Fruit fly (Drosophila melanogaster) whole organism, wandering third instar larva: Measurements from ENCODE around the gene HHEX.

Experiments used
- CG32264 ChIP-seq: fragments of 200-800 bp; sonication (Bioruptor generic); optimal IDR thresholded peaks from 2 replicates; lab custom pipeline; 2016; ENCODE audit warnings: missing biosample characterization, missing genetic modification characterization
- CG9705 ChIP-seq: fragments of 200-800 bp; sonication (Bioruptor generic); optimal IDR thresholded peaks from 2 replicates; lab custom pipeline; 2018; ENCODE audit warnings: missing biosample characterization, mild to moderate bottlenecking, missing genetic modification characterization
- Dfd ChIP-seq: fragments of >200 bp; optimal IDR thresholded peaks from 2 replicates; lab custom pipeline; 2017; ENCODE audit warnings: missing biosample characterization, missing genetic modification characterization
- Dif ChIP-seq: fragments of 200-275, 200-300 bp; sonication (Bioruptor generic); optimal IDR thresholded peaks from 2 replicates; lab custom pipeline; 2018; ENCODE audit warnings: missing biosample characterization, missing genetic modification characterization; ENCODE audit not compliant: partially characterized antibody
- GATAd ChIP-seq: sonication (Bioruptor generic); optimal IDR thresholded peaks from 2 replicates; lab custom pipeline; 2016; ENCODE audit warnings: missing biosample characterization, missing genetic modification characterization
- HLH106 ChIP-seq: fragments of 200-800 bp; optimal IDR thresholded peaks from 3 replicates; lab custom pipeline; 2019; ENCODE audit warnings: missing biosample characterization, mild to moderate bottlenecking, missing genetic modification characterization, moderate library complexity
- Hnf4 ChIP-seq: fragments of 200-800 bp; sonication (Bioruptor generic); optimal IDR thresholded peaks from 2 replicates; lab custom pipeline; 2016; ENCODE audit warnings: missing biosample characterization, mild to moderate bottlenecking, missing genetic modification characterization
- Hr83 ChIP-seq: fragments of 200-300 bp; sonication (Bioruptor generic); optimal IDR thresholded peaks from 2 replicates; lab custom pipeline; 2016; ENCODE audit warnings: missing biosample characterization, mild to moderate bottlenecking, missing genetic modification characterization, moderate library complexity; ENCODE audit not compliant: poor library complexity, severe bottlenecking
- Jra ChIP-seq: sonication (Bioruptor generic); optimal IDR thresholded peaks from 2 replicates; lab custom pipeline; 2016; ENCODE audit warnings: missing biosample characterization, missing genetic modification characterization
- Myc ChIP-seq: fragments of >200 bp; optimal IDR thresholded peaks from 2 replicates; lab custom pipeline; 2017
- OdsH ChIP-seq: fragments of 200-800 bp; sonication (Bioruptor generic); optimal IDR thresholded peaks from 2 replicates; lab custom pipeline; 2016; ENCODE audit warnings: missing biosample characterization, mild to moderate bottlenecking, missing genetic modification characterization
- Rel ChIP-seq, 2 experiments: fragments of 200-800 bp; sonication (Bioruptor generic) in 1 of 2; optimal IDR thresholded peaks; 2 replicates in 1 of 2; 3 replicates in 1 of 2; lab custom pipeline; 2016 to 2019; ENCODE audit warnings: mild to moderate bottlenecking in 2 of 2, missing biosample characterization in 2 of 2, missing genetic modification characterization in 2 of 2, moderate library complexity in 1 of 2
- Sp1 ChIP-seq: fragments of 200-800 bp; sonication (Bioruptor generic); optimal IDR thresholded peaks from 3 replicates; lab custom pipeline; 2019; ENCODE audit warnings: missing biosample characterization, mild to moderate bottlenecking, missing genetic modification characterization, moderate library complexity
- br ChIP-seq: fragments of 200-800 bp; sonication (Bioruptor generic); optimal IDR thresholded peaks from 2 replicates; lab custom pipeline; 2016; ENCODE audit warnings: missing biosample characterization, missing genetic modification characterization
- brk ChIP-seq: fragments of 200-800 bp; sonication (Bioruptor generic); optimal IDR thresholded peaks from 2 replicates; lab custom pipeline; 2016; ENCODE audit warnings: missing biosample characterization, mild to moderate bottlenecking, missing genetic modification characterization
- dl ChIP-seq, 2 experiments: fragments of 175-275, 200-275 bp in 1 of 2; fragments of 200-275 bp in 1 of 2; sonication (Bioruptor generic); optimal IDR thresholded peaks; lab custom pipeline; 2018; ENCODE audit warnings: mild to moderate bottlenecking in 2 of 2, missing biosample characterization in 2 of 2, missing genetic modification characterization in 2 of 2, moderate library complexity in 2 of 2; ENCODE audit not compliant: partially characterized antibody in 2 of 2, insufficient read depth in 1 of 2
- dmrt93B ChIP-seq: fragments of 200-800 bp; sonication (Bioruptor generic); optimal IDR thresholded peaks from 2 replicates; lab custom pipeline; 2018; ENCODE audit warnings: missing biosample characterization, mild to moderate bottlenecking, missing genetic modification characterization
- dsf ChIP-seq: sonication (Bioruptor generic); optimal IDR thresholded peaks from 2 replicates; lab custom pipeline; 2016; ENCODE audit warnings: missing biosample characterization, missing genetic modification characterization, borderline replicate concordance
- ey ChIP-seq: fragments of 200-800 bp; sonication (Bioruptor generic); optimal IDR thresholded peaks from 2 replicates; lab custom pipeline; 2016; ENCODE audit warnings: missing biosample characterization, missing genetic modification characterization
- foxo ChIP-seq, 2 experiments: fragments of 200-800 bp; sonication (Bioruptor generic); optimal IDR thresholded peaks; 2 replicates in 1 of 2; 3 replicates in 1 of 2; lab custom pipeline; 2016 to 2017; ENCODE audit warnings: missing biosample characterization in 2 of 2, missing genetic modification characterization in 2 of 2
- fru ChIP-seq: fragments of 200-800 bp; sonication (Bioruptor generic); optimal IDR thresholded peaks from 3 replicates; lab custom pipeline; 2016; ENCODE audit warnings: missing biosample characterization, mild to moderate bottlenecking, missing genetic modification characterization
- h ChIP-seq: fragments of 200-800 bp; sonication (Bioruptor generic); optimal IDR thresholded peaks from 3 replicates; lab custom pipeline; 2016; ENCODE audit warnings: missing biosample characterization, mild to moderate bottlenecking, missing genetic modification characterization
- jim ChIP-seq: fragments of 175-275, 200-325 bp; sonication (Bioruptor generic); optimal IDR thresholded peaks from 2 replicates; lab custom pipeline; 2016; ENCODE audit warnings: missing biosample characterization, mild to moderate bottlenecking, missing genetic modification characterization
- lola ChIP-seq: fragments of >200 bp; optimal IDR thresholded peaks from 2 replicates; lab custom pipeline; 2017; ENCODE audit warnings: missing biosample characterization, missing genetic modification characterization
- psq ChIP-seq: fragments of 200-800 bp; sonication (Bioruptor generic); optimal IDR thresholded peaks from 3 replicates; lab custom pipeline; 2017; ENCODE audit warnings: missing biosample characterization, mild to moderate bottlenecking, missing genetic modification characterization, moderate library complexity
- rgr ChIP-seq: fragments of 200-800 bp; sonication (Bioruptor generic); optimal IDR thresholded peaks from 3 replicates; lab custom pipeline; 2016; ENCODE audit warnings: missing biosample characterization, mild to moderate bottlenecking, missing genetic modification characterization
- sage ChIP-seq: fragments of 200-800 bp; sonication (Bioruptor generic); optimal IDR thresholded peaks from 2 replicates; lab custom pipeline; 2016; ENCODE audit warnings: missing biosample characterization, mild to moderate bottlenecking, missing genetic modification characterization
- sv ChIP-seq: fragments of 200-800 bp; sonication (Bioruptor generic); optimal IDR thresholded peaks from 3 replicates; lab custom pipeline; 2016; ENCODE audit warnings: missing biosample characterization, missing genetic modification characterization
- tai ChIP-seq: sonication (Bioruptor generic); optimal IDR thresholded peaks from 2 replicates; lab custom pipeline; 2016; ENCODE audit warnings: missing biosample characterization, missing genetic modification characterization
- usp ChIP-seq: fragments of >200 bp; optimal IDR thresholded peaks from 2 replicates; lab custom pipeline; 2017; ENCODE audit warnings: missing biosample characterization, missing genetic modification characterization
- woc ChIP-seq: sonication (Bioruptor generic); optimal IDR thresholded peaks from 2 replicates; lab custom pipeline; 2016; ENCODE audit warnings: missing biosample characterization, mild to moderate bottlenecking, missing genetic modification characterization

Gene HHEX

DNA sequence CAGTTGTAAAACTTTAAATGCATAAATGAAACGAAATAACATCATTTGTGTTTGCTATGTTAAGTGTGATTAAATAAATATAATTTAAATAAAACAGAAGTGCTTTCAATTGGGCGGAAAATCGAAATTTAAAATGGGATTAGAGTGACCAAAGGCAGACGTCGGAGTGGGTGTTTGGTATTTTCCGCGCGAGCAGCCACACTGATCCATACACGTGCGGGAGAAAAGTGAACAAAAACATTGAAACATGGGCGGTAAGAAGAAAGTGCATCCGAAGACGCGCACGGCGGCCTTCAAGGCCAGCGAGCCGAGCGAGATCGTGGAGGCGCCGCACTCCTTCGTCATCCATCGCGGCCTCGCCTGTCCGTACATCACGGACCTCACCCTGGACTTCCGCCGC lies 35.3 kb upstream of the HHEX start, which contains the start of gene ppan:
Gene ppan, plus strand, starts transcription at position 198 of the 400 bp plus-strand sequence.
- peak; percentile 37 for TF ChIP-seq sage (GFP tag; lab: Kevin White, UChicago)
- TF ChIP-seq Dif (GFP tag; lab: Kevin White, UChicago), result peak; percentile 20
- TF ChIP-seq h (GFP tag; lab: Kevin White, UChicago), result peak; percentile 10
- TF ChIP-seq CG9705, result no peak
- TF ChIP-seq Myc (lab: Kevin White, UChicago), result peak; percentile 36

DNA sequence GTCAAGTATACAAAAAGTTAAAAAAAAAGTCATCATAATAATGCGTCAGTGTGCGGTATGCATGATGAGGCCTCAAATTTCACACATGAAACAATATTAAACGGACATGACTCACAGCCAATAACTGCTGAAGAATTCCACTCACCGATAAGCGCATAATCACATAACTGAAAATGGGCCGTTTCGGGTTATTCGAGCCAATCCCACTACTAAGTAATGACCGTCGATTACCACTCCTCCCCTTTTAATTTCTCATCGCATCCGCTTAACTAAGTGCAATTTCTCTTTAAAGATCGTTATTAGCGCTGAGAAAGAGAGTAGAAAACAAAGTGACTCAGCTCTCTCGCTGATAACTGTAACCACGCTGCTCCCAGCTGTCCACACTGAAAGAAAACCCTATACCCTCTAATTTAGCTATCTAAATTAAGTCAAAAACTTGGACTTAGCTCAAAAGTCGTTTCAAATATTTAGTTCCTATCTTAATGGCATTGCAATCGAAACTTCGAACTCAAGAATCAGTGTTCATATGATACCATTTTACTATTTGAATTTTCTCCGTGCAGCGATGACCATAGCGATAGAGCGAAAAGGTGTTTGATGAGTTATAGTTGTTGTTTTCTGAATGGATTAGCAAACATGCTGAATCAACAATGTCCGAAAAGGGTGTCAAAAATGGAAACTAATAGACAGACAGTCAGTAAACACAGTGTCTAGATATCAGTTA lies 32.2 kb upstream of the HHEX start:
- TF ChIP-seq rgr, result peak; percentile 77
- TF ChIP-seq psq (GFP tag; lab: Kevin White, UChicago), result peak; percentile 36
- peak; percentile 74 for TF ChIP-seq ey (GFP tag; lab: Kevin White, UChicago)
- no peak for TF ChIP-seq usp (GFP tag; lab: Kevin White, UChicago)
- peak; percentile 58 for TF ChIP-seq Jra (GFP tag; lab: Kevin White, UChicago)
- TF ChIP-seq fru (GFP tag; lab: Kevin White, UChicago), result peak; percentile 56
- TF ChIP-seq Dfd (GFP tag; lab: Kevin White, UChicago), result no peak
- no peak for TF ChIP-seq dmrt93B (GFP tag; lab: Kevin White, UChicago)
- no peak for TF ChIP-seq tai
- no peak for TF ChIP-seq Rel (GFP tag; optimal IDR thresholded peaks at IDR 0.05; lab: Kevin White, UChicago)
- TF ChIP-seq Rel (tag; optimal IDR thresholded peaks at IDR 0.05; lab: Kevin White, UChicago), result no peak
- peak; percentile 11 for TF ChIP-seq HLH106 (tag; lab: Kevin White, UChicago)
- peak; percentile 61 for TF ChIP-seq CG32264 (GFP tag; lab: Kevin White, UChicago)
- TF ChIP-seq dl (GFP tag; optimal IDR thresholded peaks at IDR 0.05; lab: Kevin White, UChicago; ENCODE audit: insufficient read depth in 1 of 2, partially characterized antibody in 2 of 2), result peak; percentile 42 to 50
- no peak for TF ChIP-seq CG9705
- peak; percentile 34 for TF ChIP-seq Sp1
- TF ChIP-seq Hr83 (GFP tag; lab: Kevin White, UChicago), result peak; percentile 58
- peak; percentile 51 for TF ChIP-seq Hnf4 (GFP tag; lab: Kevin White, UChicago)
- peak; percentile 39 for TF ChIP-seq OdsH (GFP tag; lab: Kevin White, UChicago)
- peak; percentile 67 for TF ChIP-seq br (GFP tag; lab: Kevin White, UChicago)
- peak; percentile 84 for TF ChIP-seq sv (GFP tag; lab: Kevin White, UChicago)
- TF ChIP-seq jim (GFP tag; lab: Kevin White, UChicago), result no peak
- TF ChIP-seq foxo (GFP tag; optimal IDR thresholded peaks at IDR 0.05; lab: Kevin White, UChicago), result peak in 1 of 2 experiments; percentile 75
- TF ChIP-seq h (GFP tag; lab: Kevin White, UChicago), result peak; percentile 67
- no peak for TF ChIP-seq dsf (GFP tag; lab: Kevin White, UChicago)
- no peak for TF ChIP-seq lola (GFP tag; lab: Kevin White, UChicago)
- no peak for TF ChIP-seq brk
- peak; percentile 46 for TF ChIP-seq Dif (GFP tag; lab: Kevin White, UChicago)

DNA sequence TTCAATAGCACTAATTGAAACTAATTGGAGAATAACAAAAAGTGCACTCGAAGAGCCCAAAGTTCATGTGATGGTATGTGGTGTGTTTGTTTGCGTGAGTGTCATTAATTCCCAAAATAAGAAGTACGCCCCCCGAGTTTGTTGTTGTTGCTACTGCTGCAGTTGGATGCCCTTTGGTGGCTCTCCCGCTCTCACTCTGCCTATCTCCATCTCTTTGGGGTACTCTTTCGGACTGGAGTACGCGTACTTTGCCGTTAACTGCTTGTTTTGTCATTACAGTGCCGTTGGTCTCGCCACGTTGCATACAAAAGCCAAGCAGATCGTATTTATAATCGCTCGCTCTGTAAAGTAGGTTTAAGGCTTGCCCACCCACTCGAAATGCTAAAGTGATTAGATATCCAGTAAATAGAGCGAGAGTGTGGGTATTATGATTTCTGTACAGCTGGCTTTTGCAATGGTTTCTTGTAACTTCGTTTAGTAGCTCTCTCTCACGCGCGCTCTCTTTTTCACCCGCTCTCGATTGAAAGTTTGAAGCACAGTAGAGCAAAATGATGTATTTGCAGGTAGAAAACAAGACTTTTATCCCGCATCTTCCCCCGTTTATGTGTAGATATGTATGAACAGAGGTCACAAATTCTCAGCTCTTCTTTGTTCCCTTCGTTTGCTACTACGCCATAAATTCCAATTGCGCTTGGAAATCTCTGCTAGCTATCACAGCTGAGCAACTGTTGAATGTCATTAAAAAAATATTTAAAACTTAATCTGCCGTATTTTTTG lies 31.4 kb upstream of the HHEX start:
- TF ChIP-seq Dif (GFP tag; lab: Kevin White, UChicago), result peak; percentile 54
- TF ChIP-seq ey (GFP tag; lab: Kevin White, UChicago), result peak; percentile 36
- TF ChIP-seq Rel (GFP tag; optimal IDR thresholded peaks at IDR 0.05; lab: Kevin White, UChicago), result no peak
- peak; percentile 12 for TF ChIP-seq Rel (tag; optimal IDR thresholded peaks at IDR 0.05; lab: Kevin White, UChicago)
- TF ChIP-seq br (GFP tag; lab: Kevin White, UChicago), result peak; percentile 23
- no peak for TF ChIP-seq CG9705
- TF ChIP-seq GATAd (GFP tag; lab: Kevin White, UChicago), result no peak
- peak; percentile 1 for TF ChIP-seq psq (GFP tag; lab: Kevin White, UChicago)
- TF ChIP-seq Dfd (GFP tag; lab: Kevin White, UChicago), result no peak
- TF ChIP-seq dl (GFP tag; optimal IDR thresholded peaks at IDR 0.05; lab: Kevin White, UChicago; ENCODE audit: insufficient read depth in 1 of 2, partially characterized antibody in 2 of 2), result peak; percentile 51 to 52
- peak in 1 of 2 experiments; percentile 19 for TF ChIP-seq foxo (GFP tag; optimal IDR thresholded peaks at IDR 0.05; lab: Kevin White, UChicago)
- TF ChIP-seq CG32264 (GFP tag; lab: Kevin White, UChicago), result peak; percentile 22
- TF ChIP-seq sage (GFP tag; lab: Kevin White, UChicago), result peak; percentile 61
- TF ChIP-seq Myc (lab: Kevin White, UChicago), result no peak
- peak; percentile 41 for TF ChIP-seq Sp1
- TF ChIP-seq fru (GFP tag; lab: Kevin White, UChicago), result peak; percentile 25
- TF ChIP-seq h (GFP tag; lab: Kevin White, UChicago), result peak; percentile 51
- no peak for TF ChIP-seq brk
- TF ChIP-seq woc (GFP tag; lab: Kevin White, UChicago), result peak; percentile 42
- TF ChIP-seq HLH106 (tag; lab: Kevin White, UChicago), result peak; percentile 55
- TF ChIP-seq Hr83 (GFP tag; lab: Kevin White, UChicago), result no peak
- TF ChIP-seq Hnf4 (GFP tag; lab: Kevin White, UChicago), result peak; percentile 19
- TF ChIP-seq rgr, result peak; percentile 47
- peak; percentile 59 for TF ChIP-seq OdsH (GFP tag; lab: Kevin White, UChicago)
